Worm (Caenorhabditis elegans) whole organism, mixed stage, embryonic: ENCODE results near the gene sri-54.

Source experiments
- blmp-1 ChIP-seq: fragments of 150-350 bp; optimal IDR thresholded peaks from 2 replicates; lab custom pipeline; 2014; ENCODE audit warnings: missing biosample characterization, missing genetic modification characterization
- ces-1 ChIP-seq: fragments of 150-350 bp; optimal IDR thresholded peaks from 2 replicates; lab custom pipeline; 2014; ENCODE audit warnings: missing biosample characterization, missing genetic modification reagents, missing genetic modification characterization
- cnd-1 ChIP-seq: fragments of 200-800 bp; sonication (Bioruptor generic); optimal IDR thresholded peaks from 2 replicates; lab custom pipeline; 2018; ENCODE audit warnings: mild to moderate bottlenecking, missing genetic modification characterization, missing compliant biosample characterization
- elt-3 ChIP-seq: fragments of 150-350 bp; optimal IDR thresholded peaks from 2 replicates; lab custom pipeline; 2014; ENCODE audit warnings: missing biosample characterization, missing genetic modification characterization
- lin-13 ChIP-seq: fragments of 150-350 bp; optimal IDR thresholded peaks from 2 replicates; lab custom pipeline; 2014; ENCODE audit warnings: missing biosample characterization, missing genetic modification characterization
- mab-5 ChIP-seq: fragments of 150-350 bp; optimal IDR thresholded peaks from 2 replicates; lab custom pipeline; 2014; ENCODE audit warnings: missing biosample characterization, missing genetic modification characterization
- mep-1 ChIP-seq: fragments of 150-350 bp; optimal IDR thresholded peaks from 2 replicates; lab custom pipeline; 2017; ENCODE audit warnings: missing biosample characterization, missing genetic modification reagents, missing genetic modification characterization, inconsistent platforms
- sem-2 ChIP-seq: fragments of 200-800 bp; sonication (Bioruptor generic); optimal IDR thresholded peaks from 2 replicates; lab custom pipeline; 2018; ENCODE audit warnings: mild to moderate bottlenecking, missing genetic modification characterization, missing compliant biosample characterization
- snpc-4 ChIP-seq: fragments of 150-350 bp; optimal IDR thresholded peaks from 2 replicates; lab custom pipeline; 2014; ENCODE audit warnings: missing biosample characterization, missing genetic modification characterization
- tbx-8 ChIP-seq: fragments of 200-800 bp; sonication (Bioruptor generic); optimal IDR thresholded peaks from 2 replicates; lab custom pipeline; 2018; ENCODE audit warnings: mild to moderate bottlenecking, missing genetic modification characterization, moderate library complexity, missing compliant biosample characterization
- unc-62 ChIP-seq: fragments of 150-350 bp; optimal IDR thresholded peaks from 2 replicates; lab custom pipeline; 2014; ENCODE audit warnings: missing biosample characterization, missing genetic modification reagents, missing genetic modification characterization
- ztf-11 ChIP-seq: fragments of 150-350 bp; optimal IDR thresholded peaks from 2 replicates; lab custom pipeline; 2014; ENCODE audit warnings: missing biosample characterization, missing genetic modification characterization

- TF ChIP-seq lin-13 (tag; lab: Kevin White, UChicago) (no peak), unc-62 (GFP tag; lab: Kevin White, UChicago) (no peak), mab-5 (no peak), elt-3 (no peak), ztf-11 (tag; lab: Kevin White, UChicago) (no peak), snpc-4 (tag; lab: Kevin White, UChicago) (no peak), mep-1 (no peak), cnd-1 (no peak), sem-2 (GFP tag; lab: Kevin White, UChicago) (no peak), blmp-1 (tag; lab: Kevin White, UChicago) (no peak), tbx-8 (GFP tag; lab: Kevin White, UChicago) (no peak), ces-1 (GFP tag; lab: Kevin White, UChicago) (no peak)
These were observed 26.6 kb downstream of the sri-54 start, which contains the start of gene Y25C1A.13 for ce11 chrII:3111147-3111546.
